Worm (Caenorhabditis elegans) whole organism, L1 larva: ENCODE data around the gene cyp-13A4.

Experiments used
- C04F5.9 ChIP-seq: sonication (generic microtip); optimal IDR thresholded peaks from 2 replicates; lab custom pipeline; 2016; ENCODE audit warnings: missing genetic modification characterization, missing compliant biosample characterization
- ama-1 ChIP-seq: fragments of 150-350 bp; optimal IDR thresholded peaks from 2 replicates; lab custom pipeline; 2014
- efl-1 ChIP-seq, 4 experiments: fragments of 150-350 bp; optimal IDR thresholded peaks in 3 of 4; peaks in 1 of 4; 1 replicate in 1 of 4; 2 replicates in 3 of 4; lab custom pipeline; 2014; ENCODE audit warnings: missing biosample characterization in 2 of 4, missing genetic modification characterization in 2 of 4, missing genetic modification reagents in 2 of 4
- elt-2 ChIP-seq: sonication (generic microtip); optimal IDR thresholded peaks from 2 replicates; lab custom pipeline; 2016; ENCODE audit warnings: missing genetic modification characterization, mild to moderate bottlenecking, inconsistent platforms, missing compliant biosample characterization, missing genetic modification reagents
- fkh-10 ChIP-seq: sonication (generic microtip); optimal IDR thresholded peaks from 2 replicates; lab custom pipeline; 2017; ENCODE audit warnings: missing biosample characterization, missing genetic modification reagents, missing genetic modification characterization
- fkh-8 ChIP-seq: sonication (generic microtip); optimal IDR thresholded peaks from 2 replicates; lab custom pipeline; 2016; ENCODE audit warnings: mild to moderate bottlenecking, missing genetic modification characterization, missing compliant biosample characterization
- lin-13 ChIP-seq: fragments of 150-350 bp; optimal IDR thresholded peaks from 2 replicates; lab custom pipeline; 2014; ENCODE audit warnings: missing biosample characterization, missing genetic modification reagents, missing genetic modification characterization
- nhr-71 ChIP-seq: sonication (generic microtip); optimal IDR thresholded peaks from 2 replicates; lab custom pipeline; 2016; ENCODE audit warnings: mild to moderate bottlenecking, missing genetic modification characterization, moderate library complexity, missing compliant biosample characterization
- nhr-76 ChIP-seq: sonication (generic microtip); optimal IDR thresholded peaks from 2 replicates; lab custom pipeline; 2017; ENCODE audit warnings: missing biosample characterization, missing genetic modification characterization
- skn-1 ChIP-seq: fragments of 150-350 bp; optimal IDR thresholded peaks from 2 replicates; lab custom pipeline; 2014; ENCODE audit warnings: missing biosample characterization, missing genetic modification characterization
- zag-1 ChIP-seq: fragments of 150-350 bp; optimal IDR thresholded peaks from 2 replicates; lab custom pipeline; 2014; ENCODE audit warnings: missing biosample characterization, missing genetic modification characterization
- ztf-4 ChIP-seq: fragments of 150-350 bp; optimal IDR thresholded peaks from 2 replicates; lab custom pipeline; 2014; ENCODE audit warnings: missing biosample characterization, missing genetic modification characterization

DNA sequence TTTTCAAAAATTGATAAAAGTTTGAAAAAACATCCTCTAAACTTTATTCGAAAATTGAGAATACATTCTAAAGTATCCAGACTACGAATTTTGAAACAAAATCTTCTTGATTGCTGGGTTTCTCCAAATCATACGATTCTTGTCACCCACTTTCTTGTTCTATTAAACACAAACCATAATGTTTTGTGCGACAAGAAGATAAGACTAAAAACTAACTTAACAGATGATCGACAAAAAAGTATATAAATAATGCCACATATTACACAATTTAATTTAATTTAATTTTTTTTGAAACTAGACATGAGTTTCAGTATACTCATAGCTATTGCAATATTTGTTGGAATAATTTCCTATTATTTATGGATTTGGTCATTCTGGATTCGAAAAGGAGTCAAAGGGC, 5.8 kb upstream of the cyp-13A4 start, which contains the start of gene cyp-13A7:
- TF ChIP-seq ama-1 (lab: Kevin White, UChicago) = no peak
- no peak for TF ChIP-seq lin-13 (GFP tag; lab: Kevin White, UChicago)
- no peak for TF ChIP-seq elt-2 (tag; lab: Kevin White, UChicago)
- TF ChIP-seq nhr-76 (tag; lab: Kevin White, UChicago) = no peak
- no peak for TF ChIP-seq nhr-71 (tag; lab: Kevin White, UChicago)
- no peak for TF ChIP-seq fkh-8
- no peak for TF ChIP-seq skn-1 (tag; lab: Kevin White, UChicago)
- no peak for TF ChIP-seq zag-1 (tag; lab: Kevin White, UChicago)
- TF ChIP-seq ztf-4 (tag; lab: Kevin White, UChicago) = no peak
- no peak for TF ChIP-seq fkh-10 (GFP tag; lab: Kevin White, UChicago)
- TF ChIP-seq C04F5.9 = no peak
- TF ChIP-seq efl-1 (optimal IDR thresholded peaks at IDR 0.05; lab: Kevin White, UChicago) = no peak
- no peak for TF ChIP-seq efl-1 (GFP tag; optimal IDR thresholded peaks at IDR 0.05 in 1 of 2; lab: Kevin White, UChicago)
